Fruit fly (Drosophila melanogaster) whole organism, embryonic: ENCODE results near the gene Tom.

ENCODE experiments used
- ATbp ChIP-seq: fragments of 200-800 bp; sonication (Bioruptor generic); optimal IDR thresholded peaks from 2 replicates; lab custom pipeline; 2017; ENCODE audit warnings: missing biosample characterization, mild to moderate bottlenecking, missing genetic modification characterization, missing genetic modification reagents
- Atf6 ChIP-seq: fragments of 200-800 bp; sonication (Bioruptor generic); IDR thresholded peaks from 2 replicates; pipeline ENCODE4 v1.3.6; 2022; ENCODE audit warnings: missing biosample characterization, missing genetic modification characterization
- Bdp1 ChIP-seq: fragments of 200-800 bp; sonication (Bioruptor generic); optimal IDR thresholded peaks from 3 replicates; lab custom pipeline; 2016; ENCODE audit warnings: missing biosample characterization, missing genetic modification characterization
- CG10321 ChIP-seq: fragments of 200-800 bp; sonication (Bioruptor generic); IDR thresholded peaks from 2 replicates; pipeline ENCODE4 v1.3.6; 2022; ENCODE audit warnings: missing biosample characterization, missing genetic modification characterization
- CG11085 ChIP-seq: fragments of 200-800 bp; sonication (Bioruptor generic); IDR thresholded peaks from 2 replicates; pipeline ENCODE4 v1.3.6; 2022; ENCODE audit warnings: missing biosample characterization, missing genetic modification characterization
- CG12104 ChIP-seq: fragments of 200-800 bp; sonication (Bioruptor generic); optimal IDR thresholded peaks from 3 replicates; lab custom pipeline; 2016; ENCODE audit warnings: missing biosample characterization, missing genetic modification characterization
- CG12155 ChIP-seq: fragments of 200-800 bp; sonication (Bioruptor generic); optimal IDR thresholded peaks from 3 replicates; lab custom pipeline; 2016; ENCODE audit warnings: missing biosample characterization, missing genetic modification characterization
- CG13287 ChIP-seq: fragments of 200-800 bp; sonication (Bioruptor generic); IDR thresholded peaks from 2 replicates; pipeline ENCODE4 v1.3.6; 2022; ENCODE audit warnings: missing biosample characterization, missing genetic modification characterization; ENCODE audit not compliant: partially characterized antibody
- CG13894 ChIP-seq: fragments of 200-800 bp; sonication (Bioruptor generic); optimal IDR thresholded peaks from 3 replicates; lab custom pipeline; 2018; ENCODE audit warnings: missing biosample characterization, mild to moderate bottlenecking, missing genetic modification characterization, moderate library complexity
- CG14860 ChIP-seq: fragments of 200-800 bp; sonication (Bioruptor generic); IDR thresholded peaks from 3 replicates; pipeline ENCODE4 v1.3.6; 2022; ENCODE audit warnings: missing biosample characterization, missing genetic modification characterization; ENCODE audit not compliant: partially characterized antibody
- CG15011 ChIP-seq: fragments of 200-800 bp; sonication (Bioruptor generic); optimal IDR thresholded peaks from 3 replicates; lab custom pipeline; 2018; ENCODE audit warnings: missing biosample characterization, mild to moderate bottlenecking, missing genetic modification characterization
- CG15696 ChIP-seq: fragments of 200-800 bp; sonication (Bioruptor generic); optimal IDR thresholded peaks from 2 replicates; lab custom pipeline; 2019; ENCODE audit warnings: missing biosample characterization, mild to moderate bottlenecking, missing genetic modification characterization, moderate library complexity
- CG17612 ChIP-seq: fragments of 200-800 bp; sonication (Bioruptor generic); IDR thresholded peaks from 2 replicates; pipeline ENCODE4 v1.3.6; 2022; ENCODE audit warnings: missing biosample characterization, missing genetic modification characterization
- CG17802 ChIP-seq: fragments of 200-800 bp; sonication (Bioruptor generic); optimal IDR thresholded peaks from 2 replicates; lab custom pipeline; 2018; ENCODE audit warnings: missing biosample characterization, mild to moderate bottlenecking, missing genetic modification characterization, moderate library complexity
- CG42726 ChIP-seq: fragments of 200-800 bp; sonication (Bioruptor generic); IDR thresholded peaks from 2 replicates; pipeline ENCODE4 v1.3.6; 2022; ENCODE audit warnings: missing biosample characterization, missing genetic modification characterization; ENCODE audit not compliant: partially characterized antibody
- CG43689 ChIP-seq: fragments of 200-800 bp; sonication (Bioruptor generic); IDR thresholded peaks from 2 replicates; pipeline ENCODE4 v1.3.6; 2022; ENCODE audit warnings: missing biosample characterization, missing genetic modification characterization
- CG5180 ChIP-seq: fragments of 200-800 bp; sonication (Bioruptor generic); optimal IDR thresholded peaks from 3 replicates; lab custom pipeline; 2017; ENCODE audit warnings: missing biosample characterization, missing genetic modification characterization, mild to moderate bottlenecking, moderate library complexity, missing genetic modification reagents
- CG7271 ChIP-seq: fragments of 200-800 bp; sonication (Bioruptor generic); optimal IDR thresholded peaks from 2 replicates; lab custom pipeline; 2018; ENCODE audit warnings: missing biosample characterization, mild to moderate bottlenecking, missing genetic modification characterization, moderate library complexity
- CG7357 ChIP-seq: fragments of 200-800 bp; sonication (Bioruptor generic); IDR thresholded peaks from 3 replicates; pipeline ENCODE4 v1.3.6; 2022; ENCODE audit warnings: missing biosample characterization, missing genetic modification characterization
- CG8089 ChIP-seq: fragments of 200-800 bp; sonication (Bioruptor generic); optimal IDR thresholded peaks from 3 replicates; lab custom pipeline; 2016; ENCODE audit warnings: missing biosample characterization, missing genetic modification characterization
- CG9797 ChIP-seq: fragments of 200-800 bp; sonication (Bioruptor generic); optimal IDR thresholded peaks from 3 replicates; lab custom pipeline; 2018; ENCODE audit warnings: missing biosample characterization, mild to moderate bottlenecking, missing genetic modification characterization
- D19A ChIP-seq: fragments of 200-800 bp; optimal IDR thresholded peaks from 3 replicates; lab custom pipeline; 2019; ENCODE audit warnings: missing biosample characterization, mild to moderate bottlenecking, missing genetic modification characterization, moderate library complexity
- Dip2 ChIP-seq: fragments of 200-800 bp; sonication (Bioruptor generic); IDR thresholded peaks from 2 replicates; pipeline ENCODE4 v1.3.6; 2022; ENCODE audit warnings: missing biosample characterization, missing genetic modification characterization
- Doc2 ChIP-seq: fragments of 200-800 bp; sonication (Bioruptor generic); IDR thresholded peaks from 2 replicates; pipeline ENCODE4 v1.3.6; 2022; ENCODE audit warnings: missing biosample characterization, missing genetic modification characterization
- Fer2 ChIP-seq: fragments of 200-800 bp; sonication (Bioruptor generic); optimal IDR thresholded peaks from 2 replicates; lab custom pipeline; 2018; ENCODE audit warnings: missing biosample characterization, mild to moderate bottlenecking, missing genetic modification characterization, moderate library complexity
- Gsc ChIP-seq: fragments of 200-800 bp; sonication (Bioruptor generic); IDR thresholded peaks from 2 replicates; pipeline ENCODE4 v1.3.6; 2022; ENCODE audit warnings: missing biosample characterization, missing genetic modification characterization
- Mad ChIP-seq: fragments of 200-800 bp; sonication (Bioruptor generic); optimal IDR thresholded peaks from 2 replicates; lab custom pipeline; 2016; ENCODE audit warnings: missing biosample characterization, missing genetic modification characterization
- Mes4 ChIP-seq: fragments of 200-800 bp; sonication (Bioruptor generic); optimal IDR thresholded peaks from 2 replicates; lab custom pipeline; 2016; ENCODE audit warnings: missing biosample characterization, missing genetic modification characterization
- Myb ChIP-seq: fragments of 200-800 bp; sonication (Bioruptor generic); optimal IDR thresholded peaks from 2 replicates; lab custom pipeline; 2016; ENCODE audit warnings: missing biosample characterization, missing genetic modification characterization
- Oaz ChIP-seq: fragments of 200-800 bp; sonication (Bioruptor generic); IDR thresholded peaks from 2 replicates; pipeline ENCODE4 v1.3.6; 2022; ENCODE audit warnings: missing biosample characterization, missing genetic modification characterization
- dimm ChIP-seq: fragments of 200-800 bp; sonication (Bioruptor generic); IDR thresholded peaks from 2 replicates; pipeline ENCODE4 v1.3.6; 2022; ENCODE audit warnings: missing biosample characterization, missing genetic modification characterization
- esg ChIP-seq: fragments of 200-800 bp; sonication (Bioruptor generic); conservative IDR thresholded peaks from 2 replicates; pipeline ENCODE4 v1.3.6; 2022; ENCODE audit warnings: missing biosample characterization, missing genetic modification characterization
- eve ChIP-seq, 2 experiments: fragments of >200 bp; optimal IDR thresholded peaks; 2 replicates each; lab custom pipeline; 2017; ENCODE audit warnings: missing biosample characterization in 2 of 2, missing genetic modification characterization in 2 of 2
- gfzf ChIP-seq: fragments of 200-800 bp; sonication (Bioruptor generic); optimal IDR thresholded peaks from 2 replicates; lab custom pipeline; 2016; ENCODE audit warnings: missing biosample characterization, mild to moderate bottlenecking, missing genetic modification characterization, moderate library complexity
- hkb ChIP-seq, 2 experiments: fragments of 200-800 bp in 1 of 2; fragments of >200 bp in 1 of 2; sonication (Bioruptor generic) in 1 of 2; IDR thresholded peaks in 1 of 2; optimal IDR thresholded peaks in 1 of 2; 2 replicates each; pipeline versions ENCODE4 v1.3.6 to Lab custom; 2017 to 2022; ENCODE audit warnings: missing biosample characterization in 1 of 2, missing genetic modification characterization in 1 of 2
- inv ChIP-seq: fragments of 200-800 bp; sonication (Bioruptor generic); IDR thresholded peaks from 2 replicates; pipeline ENCODE4 v1.3.6; 2022; ENCODE audit warnings: missing biosample characterization, missing genetic modification characterization; ENCODE audit not compliant: partially characterized antibody
- nerfin-2 ChIP-seq: fragments of 200-800 bp; sonication (Bioruptor generic); IDR thresholded peaks from 2 replicates; pipeline ENCODE4 v1.3.6; 2022; ENCODE audit warnings: missing biosample characterization, missing genetic modification characterization; ENCODE audit not compliant: partially characterized antibody
- pb ChIP-seq: fragments of 200-800 bp; sonication (Bioruptor generic); optimal IDR thresholded peaks from 3 replicates; lab custom pipeline; 2016; ENCODE audit warnings: missing biosample characterization, missing genetic modification characterization
- repo ChIP-seq: fragments of 200-800 bp; sonication (Bioruptor generic); optimal IDR thresholded peaks from 2 replicates; lab custom pipeline; 2016; ENCODE audit warnings: missing biosample characterization, missing genetic modification characterization
- sisA ChIP-seq: fragments of 200-800 bp; sonication (Bioruptor generic); IDR thresholded peaks from 2 replicates; pipeline ENCODE4 v1.3.6; 2022; ENCODE audit warnings: missing biosample characterization, missing genetic modification characterization
- sqz ChIP-seq: fragments of 200-800 bp; sonication (Bioruptor generic); optimal IDR thresholded peaks from 3 replicates; lab custom pipeline; 2018; ENCODE audit warnings: missing biosample characterization, mild to moderate bottlenecking, missing genetic modification characterization
- sug ChIP-seq: fragments of 200-800 bp; optimal IDR thresholded peaks from 2 replicates; lab custom pipeline; 2019; ENCODE audit warnings: missing biosample characterization, mild to moderate bottlenecking, missing genetic modification characterization, moderate library complexity
- tin ChIP-seq: fragments of 200-800 bp; sonication (Bioruptor generic); optimal IDR thresholded peaks from 3 replicates; lab custom pipeline; 2016; ENCODE audit warnings: missing biosample characterization, missing genetic modification characterization
- unpg ChIP-seq: fragments of 200-800 bp; sonication (Bioruptor generic); optimal IDR thresholded peaks from 3 replicates; lab custom pipeline; 2018; ENCODE audit warnings: missing biosample characterization, mild to moderate bottlenecking, missing genetic modification characterization, moderate library complexity
- vvl ChIP-seq: fragments of 200-800 bp; sonication (Bioruptor generic); IDR thresholded peaks from 2 replicates; pipeline ENCODE4 v1.3.6; 2022; ENCODE audit warnings: missing biosample characterization, missing genetic modification characterization
- zf30C ChIP-seq: fragments of 200-800 bp; sonication (Bioruptor generic); optimal IDR thresholded peaks from 3 replicates; lab custom pipeline; 2018; ENCODE audit warnings: missing biosample characterization, mild to moderate bottlenecking, missing genetic modification characterization

Gene Tom

dm6 chr3L:14952858-14953669, 16.1 kb upstream of the Tom start (continued):
- TF ChIP-seq sisA (GFP tag; lab: Robert Waterston, UW), result no peak
- no peak for TF ChIP-seq CG17612 (GFP tag; lab: Robert Waterston, UW)
- TF ChIP-seq CG5180 (GFP tag; lab: Kevin White, UChicago), result no peak
- TF ChIP-seq CG14860 (GFP tag; lab: Robert Waterston, UW), result no peak
- peak; percentile 64 for TF ChIP-seq zf30C
- no peak for TF ChIP-seq dimm
- TF ChIP-seq CG15696 (tag; lab: Kevin White, UChicago), result peak; percentile 66
- no peak for TF ChIP-seq CG13287 (GFP tag; lab: Robert Waterston, UW)

dm6 chr3L:14956288-14957032, 12.7 kb upstream of the Tom start:
- TF ChIP-seq tin (no peak), vvl (GFP tag; lab: Robert Waterston, UW) (no peak), Fer2 (no peak), gfzf (GFP tag; lab: Kevin White, UChicago) (no peak), hkb (optimal IDR thresholded peaks at IDR 0.05; lab: Kevin White, UChicago) (no peak), hkb (GFP tag; IDR thresholded peaks at IDR 0.05; lab: Robert Waterston, UW) (no peak), unpg (GFP tag; lab: Kevin White, UChicago) (peak; percentile 24), Mes4 (GFP tag; lab: Kevin White, UChicago) (peak; percentile 6), CG13287 (GFP tag; lab: Robert Waterston, UW) (no peak), Atf6 (no peak), CG17612 (GFP tag; lab: Robert Waterston, UW) (no peak), nerfin-2 (GFP tag; lab: Robert Waterston, UW) (no peak), CG10321 (GFP tag; lab: Robert Waterston, UW) (no peak), esg (GFP tag; lab: Robert Waterston, UW) (no peak), repo (no peak), sug (tag; lab: Kevin White, UChicago) (no peak), CG13894 (tag; lab: Kevin White, UChicago) (no peak), Bdp1 (no peak), Dip2 (GFP tag; lab: Robert Waterston, UW) (no peak), Mad (GFP tag; lab: Kevin White, UChicago) (peak; percentile 8), CG15011 (peak; percentile 19), CG12155 (GFP tag; lab: Kevin White, UChicago) (no peak), Oaz (GFP tag; lab: Robert Waterston, UW) (no peak), CG7357 (GFP tag; lab: Robert Waterston, UW) (no peak), CG42726 (GFP tag; lab: Robert Waterston, UW) (no peak), CG8089 (GFP tag; lab: Kevin White, UChicago) (no peak), sqz (GFP tag; lab: Kevin White, UChicago) (peak; percentile 65), Myb (no peak), CG43689 (GFP tag; lab: Robert Waterston, UW) (no peak), inv (no peak), CG9797 (GFP tag; lab: Kevin White, UChicago) (no peak), CG12104 (GFP tag; lab: Kevin White, UChicago) (peak; percentile 62), CG17802 (tag; lab: Kevin White, UChicago) (no peak), Doc2 (GFP tag; lab: Robert Waterston, UW) (no peak), CG7271 (tag; lab: Kevin White, UChicago) (peak; percentile 92), CG11085 (no peak), eve (GFP tag; optimal IDR thresholded peaks at IDR 0.05; lab: Kevin White, UChicago) (no peak), ATbp (no peak), Gsc (GFP tag; lab: Robert Waterston, UW) (no peak), pb (GFP tag; lab: Kevin White, UChicago) (no peak), D19A (tag; lab: Kevin White, UChicago) (peak; percentile 35)
